Worm (Caenorhabditis elegans): ENCODE results near the gene cah-3.

DNA sequence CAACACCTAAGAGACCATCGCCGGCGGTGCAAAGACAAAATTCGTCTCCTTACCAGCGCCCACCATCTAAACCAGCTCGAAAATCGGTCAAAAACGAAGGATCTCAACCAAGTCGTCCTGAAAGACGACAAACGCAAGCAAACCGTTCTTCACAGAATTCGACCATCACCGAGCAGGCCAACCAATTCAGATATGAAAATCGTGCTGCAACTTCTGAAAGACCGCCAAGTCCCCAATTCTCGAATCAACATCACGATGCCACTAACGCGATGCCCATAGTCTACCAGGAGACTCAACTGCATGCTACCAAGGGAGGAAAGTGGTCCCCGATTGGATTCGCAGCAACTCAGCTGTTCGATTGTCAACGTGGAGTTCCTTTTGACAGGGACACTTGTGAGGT, 32.2 kb downstream of the cah-3 start, which contains the start of gene T25D1.1:
- no peak for TF ChIP-seq sox-4 (tag; optimal IDR thresholded peaks at IDR 0.05)
- TF ChIP-seq rnt-1 (tag; optimal IDR thresholded peaks at IDR 0.05) = no peak
- TF ChIP-seq syd-9 (tag; optimal IDR thresholded peaks at IDR 0.05) = no peak
